Worm (Caenorhabditis elegans) whole organism, L4 larva: ENCODE results near the gene C49C3.20.
A peak's percentile ranks its signal among the peaks of the same experiment; 100 is the strongest.

Source experiments
- F10B5.3 ChIP-seq: sonication (generic microtip); optimal IDR thresholded peaks from 2 replicates; lab custom pipeline; 2016; ENCODE audit warnings: mild to moderate bottlenecking, missing genetic modification characterization, missing compliant biosample characterization
- F26F4.8 ChIP-seq: fragments of 200-800 bp; sonication (Bioruptor generic); conservative IDR thresholded peaks from 2 replicates; pipeline ENCODE4 v1.3.6; 2022; ENCODE audit warnings: missing genetic modification characterization, missing compliant biosample characterization
- F49E8.2 ChIP-seq: sonication (generic microtip); optimal IDR thresholded peaks from 2 replicates; lab custom pipeline; 2016; ENCODE audit warnings: missing compliant biosample characterization, mild to moderate bottlenecking, missing genetic modification characterization, borderline replicate concordance
- R02D3.7 ChIP-seq: fragments of 150-350 bp; sonication (generic microtip); optimal IDR thresholded peaks from 3 replicates; lab custom pipeline; 2014; ENCODE audit warnings: missing biosample characterization, missing genetic modification characterization
- T26A8.4 ChIP-seq: fragments of 200-800 bp; sonication (Bioruptor generic); IDR thresholded peaks from 2 replicates; pipeline ENCODE4 v1.3.6; 2022; ENCODE audit warnings: missing genetic modification characterization, missing compliant biosample characterization
- Y5F2A.4 ChIP-seq: fragments of 200-800 bp; sonication (Bioruptor generic); optimal IDR thresholded peaks from 2 replicates; lab custom pipeline; 2018; ENCODE audit warnings: mild to moderate bottlenecking, missing genetic modification characterization, missing compliant biosample characterization
- Y75B8A.6 ChIP-seq: fragments of 200-800 bp; sonication (Bioruptor generic); IDR thresholded peaks from 2 replicates; pipeline ENCODE4 v1.3.6; 2022; ENCODE audit warnings: missing genetic modification reagents, missing genetic modification characterization, missing compliant biosample characterization
- ceh-28 ChIP-seq: fragments of 150-350 bp; optimal IDR thresholded peaks from 2 replicates; lab custom pipeline; 2014; ENCODE audit warnings: missing biosample characterization, missing genetic modification reagents, missing genetic modification characterization
- ceh-32 ChIP-seq: sonication (generic microtip); optimal IDR thresholded peaks from 2 replicates; lab custom pipeline; 2016; ENCODE audit warnings: mild to moderate bottlenecking, missing genetic modification characterization, missing compliant biosample characterization; ENCODE audit not compliant: poor library complexity
- ceh-44 ChIP-seq: fragments of 200-800 bp; sonication (Bioruptor generic); IDR thresholded peaks from 2 replicates; pipeline ENCODE4 v1.3.6; 2022; ENCODE audit warnings: missing genetic modification reagents, missing genetic modification characterization, missing compliant biosample characterization
- ceh-82 ChIP-seq: sonication (generic microtip); optimal IDR thresholded peaks from 2 replicates; lab custom pipeline; 2017; ENCODE audit warnings: missing biosample characterization, missing genetic modification characterization
- cey-2 ChIP-seq: sonication (generic microtip); optimal IDR thresholded peaks from 3 replicates; lab custom pipeline; 2017; ENCODE audit warnings: missing genetic modification characterization, mild to moderate bottlenecking, missing compliant biosample characterization, antibody characterized with exemption, borderline replicate concordance; ENCODE audit not compliant: insufficient read depth
- daf-16 ChIP-seq, 3 experiments: sonication (generic microtip); optimal IDR thresholded peaks; 2 replicates each; lab custom pipeline; 2016 to 2017; ENCODE audit warnings: missing genetic modification characterization in 3 of 3, missing genetic modification reagents in 3 of 3, mild to moderate bottlenecking in 2 of 3, missing compliant biosample characterization in 2 of 3, missing biosample characterization in 1 of 3, moderate library complexity in 1 of 3
- daf-19 ChIP-seq: fragments of 200-800 bp; sonication (Bioruptor generic); conservative IDR thresholded peaks from 2 replicates; pipeline ENCODE4 v1.3.6; 2022; ENCODE audit warnings: missing genetic modification characterization, missing compliant biosample characterization
- daf-8 ChIP-seq: fragments of 200-800 bp; sonication (Bioruptor generic); IDR thresholded peaks from 2 replicates; pipeline ENCODE4 v1.3.6; 2022; ENCODE audit warnings: missing genetic modification characterization, missing compliant biosample characterization
- dmd-8 ChIP-seq: fragments of 200-800 bp; sonication (Bioruptor generic); IDR thresholded peaks from 2 replicates; pipeline ENCODE4 v1.3.6; 2022; ENCODE audit warnings: missing genetic modification characterization, missing compliant biosample characterization
- dpl-1 ChIP-seq: fragments of 150-350 bp; optimal IDR thresholded peaks from 2 replicates; lab custom pipeline; 2014; ENCODE audit warnings: missing biosample characterization, missing genetic modification reagents, missing genetic modification characterization
- egl-27 ChIP-seq: sonication (generic microtip); optimal IDR thresholded peaks from 3 replicates; lab custom pipeline; 2017; ENCODE audit warnings: missing biosample characterization, missing genetic modification reagents, missing genetic modification characterization
- fos-1 ChIP-seq: fragments of 150-350 bp; optimal IDR thresholded peaks from 2 replicates; lab custom pipeline; 2014; ENCODE audit warnings: missing biosample characterization, missing genetic modification characterization
- gei-8 ChIP-seq: fragments of 200-800 bp; sonication (Bioruptor generic); optimal IDR thresholded peaks from 2 replicates; lab custom pipeline; 2018; ENCODE audit warnings: mild to moderate bottlenecking, missing genetic modification characterization, missing compliant biosample characterization
- hif-1 ChIP-seq, 2 experiments: sonication (generic microtip); optimal IDR thresholded peaks; 2 replicates each; lab custom pipeline; 2016 to 2017; ENCODE audit warnings: missing compliant biosample characterization in 2 of 2, missing genetic modification characterization in 2 of 2, missing genetic modification reagents in 2 of 2, missing genotype in 2 of 2, mild to moderate bottlenecking in 1 of 2
- hlh-11 ChIP-seq: fragments of 200-800 bp; sonication (Bioruptor generic); optimal IDR thresholded peaks from 2 replicates; lab custom pipeline; 2018; ENCODE audit warnings: mild to moderate bottlenecking, missing genetic modification characterization, missing compliant biosample characterization
- hlh-30 ChIP-seq: sonication (generic microtip); optimal IDR thresholded peaks from 2 replicates; lab custom pipeline; 2017; ENCODE audit warnings: antibody characterized with exemption, mild to moderate bottlenecking, missing genetic modification characterization, missing compliant biosample characterization; ENCODE audit not compliant: insufficient read depth
- lim-7 ChIP-seq: fragments of 200-800 bp; sonication (Bioruptor generic); IDR thresholded peaks from 2 replicates; pipeline ENCODE4 v1.3.6; 2022; ENCODE audit warnings: missing genetic modification characterization, missing compliant biosample characterization
- lin-13 ChIP-seq: fragments of 150-350 bp; optimal IDR thresholded peaks from 2 replicates; lab custom pipeline; 2014; ENCODE audit warnings: missing biosample characterization, missing genetic modification reagents, missing genetic modification characterization
- lin-29 ChIP-seq: fragments of 200-800 bp; sonication (Bioruptor generic); IDR thresholded peaks from 2 replicates; pipeline ENCODE4 v1.3.6; 2022; ENCODE audit warnings: missing genetic modification reagents, missing genetic modification characterization, missing compliant biosample characterization
- lin-38 ChIP-seq: fragments of 200-800 bp; sonication (Bioruptor generic); IDR thresholded peaks from 2 replicates; pipeline ENCODE4 v1.3.6; 2022; ENCODE audit warnings: missing genetic modification reagents, missing genetic modification characterization, missing compliant biosample characterization
- lir-3 ChIP-seq: sonication (generic microtip); optimal IDR thresholded peaks from 2 replicates; lab custom pipeline; 2016; ENCODE audit warnings: mild to moderate bottlenecking, missing genetic modification characterization, missing compliant biosample characterization
- madf-9 ChIP-seq: fragments of 200-800 bp; sonication (Bioruptor generic); conservative IDR thresholded peaks from 2 replicates; pipeline ENCODE4 v1.3.6; 2022; ENCODE audit warnings: missing genetic modification reagents, missing genetic modification characterization, missing compliant biosample characterization
- mdl-1 ChIP-seq, 2 experiments: fragments of 150-350 bp in 1 of 2; sonication (generic microtip) in 1 of 2; optimal IDR thresholded peaks; 2 replicates each; lab custom pipeline; 2014 to 2017; ENCODE audit warnings: missing biosample characterization in 2 of 2, missing genetic modification characterization in 2 of 2
- mep-1 ChIP-seq: fragments of 150-350 bp; sonication (generic microtip); optimal IDR thresholded peaks from 3 replicates; lab custom pipeline; 2014; ENCODE audit warnings: missing biosample characterization, missing genetic modification characterization
- mxl-2 ChIP-seq: fragments of 200-800 bp; sonication (Bioruptor generic); conservative IDR thresholded peaks from 2 replicates; pipeline ENCODE4 v1.3.6; 2022; ENCODE audit warnings: missing genetic modification reagents, missing genetic modification characterization, missing compliant biosample characterization
- nhr-10 ChIP-seq: fragments of 150-350 bp; optimal IDR thresholded peaks from 2 replicates; lab custom pipeline; 2014; ENCODE audit warnings: missing biosample characterization, missing genetic modification characterization
- nhr-102 ChIP-seq: sonication (generic microtip); optimal IDR thresholded peaks from 2 replicates; lab custom pipeline; 2016; ENCODE audit warnings: mild to moderate bottlenecking, missing genetic modification characterization, moderate library complexity, missing compliant biosample characterization
- nhr-111 ChIP-seq: fragments of 200-800 bp; sonication (Bioruptor generic); optimal IDR thresholded peaks from 2 replicates; lab custom pipeline; 2018; ENCODE audit warnings: mild to moderate bottlenecking, missing genetic modification characterization, missing compliant biosample characterization
- nhr-25 ChIP-seq: sonication (generic microtip); optimal IDR thresholded peaks from 2 replicates; lab custom pipeline; 2017; ENCODE audit warnings: missing genetic modification characterization, mild to moderate bottlenecking, missing compliant biosample characterization, antibody characterized with exemption, moderate library complexity, borderline replicate concordance; ENCODE audit not compliant: insufficient read depth
- nhr-42 ChIP-seq: fragments of 200-800 bp; sonication (Bioruptor generic); IDR thresholded peaks from 2 replicates; pipeline ENCODE4 v1.3.6; 2022; ENCODE audit warnings: missing genetic modification characterization, missing compliant biosample characterization
- nhr-48 ChIP-seq: sonication (generic microtip); optimal IDR thresholded peaks from 2 replicates; lab custom pipeline; 2016; ENCODE audit warnings: mild to moderate bottlenecking, missing genetic modification characterization, missing compliant biosample characterization
- nhr-6 ChIP-seq: fragments of 150-350 bp; optimal IDR thresholded peaks from 2 replicates; lab custom pipeline; 2014; ENCODE audit warnings: missing biosample characterization, missing genetic modification characterization
- rbr-2 ChIP-seq: sonication (generic microtip); optimal IDR thresholded peaks from 2 replicates; lab custom pipeline; 2016; ENCODE audit warnings: missing genotype, missing genetic modification characterization, missing compliant biosample characterization
- saeg-2 ChIP-seq: fragments of 200-800 bp; sonication (Bioruptor generic); IDR thresholded peaks from 2 replicates; pipeline ENCODE4 v1.3.6; 2022; ENCODE audit warnings: missing genetic modification reagents, missing genetic modification characterization, missing compliant biosample characterization
- skn-1 ChIP-seq: fragments of 150-350 bp; optimal IDR thresholded peaks from 2 replicates; lab custom pipeline; 2014; ENCODE audit warnings: missing biosample characterization, missing genetic modification characterization
- spr-3 ChIP-seq: fragments of 200-800 bp; sonication (Bioruptor generic); optimal IDR thresholded peaks from 2 replicates; lab custom pipeline; 2018; ENCODE audit warnings: mild to moderate bottlenecking, missing genetic modification characterization, missing compliant biosample characterization
- tag-97 ChIP-seq: fragments of 200-800 bp; sonication (Bioruptor generic); IDR thresholded peaks from 2 replicates; pipeline ENCODE4 v1.3.6; 2022; ENCODE audit warnings: missing genetic modification characterization, missing compliant biosample characterization
- tra-1 ChIP-seq: fragments of 200-800 bp; sonication (Bioruptor generic); IDR thresholded peaks from 2 replicates; pipeline ENCODE4 v1.3.6; 2022; ENCODE audit warnings: missing genetic modification reagents, missing genetic modification characterization, missing compliant biosample characterization
- unc-130 ChIP-seq: sonication (generic microtip); optimal IDR thresholded peaks from 2 replicates; lab custom pipeline; 2016; ENCODE audit warnings: missing genetic modification reagents, missing genetic modification characterization, missing compliant biosample characterization
- vab-7 ChIP-seq: fragments of 200-800 bp; sonication (Bioruptor generic); IDR thresholded peaks from 2 replicates; pipeline ENCODE4 v1.3.6; 2022; ENCODE audit warnings: missing genetic modification reagents, missing genetic modification characterization, missing compliant biosample characterization
- zfp-2 ChIP-seq: sonication (generic microtip); optimal IDR thresholded peaks from 2 replicates; lab custom pipeline; 2016; ENCODE audit warnings: mild to moderate bottlenecking, missing genetic modification characterization, missing compliant biosample characterization
- zip-2 ChIP-seq: fragments of 150-350 bp; optimal IDR thresholded peaks from 2 replicates; lab custom pipeline; 2014; ENCODE audit warnings: missing biosample characterization, missing genetic modification characterization
- ztf-11 ChIP-seq: fragments of 150-350 bp; optimal IDR thresholded peaks from 2 replicates; lab custom pipeline; 2014; ENCODE audit warnings: missing biosample characterization, missing genetic modification characterization
- ztf-7 ChIP-seq: fragments of 150-350 bp; optimal IDR thresholded peaks from 2 replicates; lab custom pipeline; 2014; ENCODE audit warnings: missing biosample characterization, missing genetic modification characterization

Gene C49C3.20

DNA sequence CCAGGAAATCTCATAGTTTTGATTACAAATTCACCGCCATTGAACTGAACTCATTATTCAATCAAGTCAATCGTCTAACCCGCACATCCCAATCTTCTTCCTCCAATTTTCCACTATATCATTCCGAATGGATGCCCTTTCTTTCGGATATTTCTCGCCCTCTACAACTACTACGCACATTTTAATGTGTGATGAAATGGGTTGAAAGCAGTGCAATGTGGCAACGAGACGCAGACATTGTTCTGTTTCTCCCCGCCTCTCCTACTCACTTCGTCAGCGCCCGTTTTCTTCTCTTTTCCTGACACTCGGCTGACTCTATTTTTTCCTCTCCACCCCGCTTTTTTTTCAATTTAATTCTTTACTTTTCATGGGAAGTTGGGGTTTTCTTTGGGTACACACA, 47.7 kb downstream of the C49C3.20 start (continued):
- TF ChIP-seq ceh-32 (no peak), lin-13 (GFP tag; lab: Kevin White, UChicago) (peak; percentile 13), ceh-44 (GFP tag; lab: Robert Waterston, UW) (no peak), tag-97 (GFP tag; lab: Robert Waterston, UW) (no peak), lin-38 (GFP tag; lab: Robert Waterston, UW) (no peak), F49E8.2 (no peak), zfp-2 (tag; lab: Kevin White, UChicago) (no peak), madf-9 (GFP tag; lab: Robert Waterston, UW) (no peak), R02D3.7 (tag; lab: Kevin White, UChicago) (no peak), saeg-2 (GFP tag; lab: Robert Waterston, UW) (no peak), mxl-2 (GFP tag; lab: Robert Waterston, UW) (no peak), mdl-1 (tag; optimal IDR thresholded peaks at IDR 0.05; lab: Kevin White, UChicago) (no peak), tra-1 (no peak), hlh-30 (tag; lab: Kevin White, UChicago) (peak; percentile 46), ztf-11 (no peak), mep-1 (tag; lab: Kevin White, UChicago) (peak; percentile 60), spr-3 (GFP tag; lab: Kevin White, UChicago) (no peak), F10B5.3 (tag; lab: Kevin White, UChicago) (no peak), nhr-10 (tag; lab: Kevin White, UChicago) (no peak), cey-2 (tag; lab: Kevin White, UChicago) (no peak), dmd-8 (GFP tag; lab: Robert Waterston, UW) (no peak), ceh-28 (tag; lab: Kevin White, UChicago) (no peak), hif-1 (tag; optimal IDR thresholded peaks at IDR 0.05; lab: Kevin White, UChicago) (peak in 1 of 2 experiments; percentile 38), rbr-2 (no peak), unc-130 (GFP tag; lab: Kevin White, UChicago) (no peak), hlh-11 (peak; percentile 47), lir-3 (tag; lab: Kevin White, UChicago) (no peak), nhr-42 (no peak), nhr-48 (tag; lab: Kevin White, UChicago) (no peak), ceh-82 (tag; lab: Kevin White, UChicago) (no peak), fos-1 (tag; lab: Kevin White, UChicago) (no peak), ztf-7 (tag; lab: Kevin White, UChicago) (no peak), lin-29 (GFP tag; lab: Robert Waterston, UW) (no peak), skn-1 (tag; lab: Kevin White, UChicago) (no peak), F26F4.8 (GFP tag; lab: Robert Waterston, UW) (no peak), vab-7 (GFP tag; lab: Robert Waterston, UW) (no peak), nhr-6 (tag; lab: Kevin White, UChicago) (no peak), Y75B8A.6 (no peak), nhr-102 (tag; lab: Kevin White, UChicago) (no peak), T26A8.4 (GFP tag; lab: Robert Waterston, UW) (no peak), lim-7 (GFP tag; lab: Robert Waterston, UW) (no peak), daf-8 (no peak), zip-2 (tag; lab: Kevin White, UChicago) (no peak), nhr-25 (tag; lab: Kevin White, UChicago) (no peak), dpl-1 (GFP tag; lab: Kevin White, UChicago) (peak; percentile 35), gei-8 (GFP tag; lab: Kevin White, UChicago) (no peak), nhr-111 (no peak), daf-16 (GFP tag; optimal IDR thresholded peaks at IDR 0.05; lab: Kevin White, UChicago) (no peak), daf-16 (tag; optimal IDR thresholded peaks at IDR 0.05; lab: Kevin White, UChicago) (peak; percentile 19), Y5F2A.4 (GFP tag; lab: Kevin White, UChicago) (no peak), egl-27 (no peak), daf-19 (no peak)
